Worm (Caenorhabditis elegans) whole organism, late embryonic: ENCODE results near the gene Y54E2A.9.

Experiments used
- C08G9.2 ChIP-seq: sonication (generic microtip); optimal IDR thresholded peaks from 2 replicates; lab custom pipeline; 2016; ENCODE audit warnings: mild to moderate bottlenecking, missing genetic modification characterization, moderate library complexity, missing compliant biosample characterization
- elt-2 ChIP-seq: sonication (generic microtip); optimal IDR thresholded peaks from 2 replicates; lab custom pipeline; 2016; ENCODE audit warnings: missing genetic modification reagents, missing genetic modification characterization, missing compliant biosample characterization
- elt-4 ChIP-seq: sonication (generic microtip); optimal IDR thresholded peaks from 2 replicates; lab custom pipeline; 2016; ENCODE audit warnings: missing genetic modification characterization, missing compliant biosample characterization
- madf-2 ChIP-seq: sonication (generic microtip); optimal IDR thresholded peaks from 2 replicates; lab custom pipeline; 2017; ENCODE audit warnings: missing genetic modification characterization, missing compliant biosample characterization
- nhr-11 ChIP-seq: fragments of 150-350 bp; optimal IDR thresholded peaks from 2 replicates; lab custom pipeline; 2014; ENCODE audit warnings: missing biosample characterization, missing genetic modification characterization
- rnt-1 ChIP-seq: sonication (generic microtip); optimal IDR thresholded peaks from 2 replicates; lab custom pipeline; 2016; ENCODE audit warnings: missing genetic modification characterization, missing compliant biosample characterization
- sdc-2 ChIP-seq: sonication (generic microtip); optimal IDR thresholded peaks from 2 replicates; lab custom pipeline; 2016; ENCODE audit warnings: missing genotype, missing genetic modification characterization, missing compliant biosample characterization
- unc-55 ChIP-seq: sonication (generic microtip); optimal IDR thresholded peaks from 2 replicates; lab custom pipeline; 2017; ENCODE audit warnings: missing biosample characterization, missing genetic modification reagents, missing genetic modification characterization
- ztf-16 ChIP-seq: sonication (generic microtip); optimal IDR thresholded peaks from 2 replicates; lab custom pipeline; 2017; ENCODE audit warnings: missing genetic modification characterization, missing compliant biosample characterization

DNA sequence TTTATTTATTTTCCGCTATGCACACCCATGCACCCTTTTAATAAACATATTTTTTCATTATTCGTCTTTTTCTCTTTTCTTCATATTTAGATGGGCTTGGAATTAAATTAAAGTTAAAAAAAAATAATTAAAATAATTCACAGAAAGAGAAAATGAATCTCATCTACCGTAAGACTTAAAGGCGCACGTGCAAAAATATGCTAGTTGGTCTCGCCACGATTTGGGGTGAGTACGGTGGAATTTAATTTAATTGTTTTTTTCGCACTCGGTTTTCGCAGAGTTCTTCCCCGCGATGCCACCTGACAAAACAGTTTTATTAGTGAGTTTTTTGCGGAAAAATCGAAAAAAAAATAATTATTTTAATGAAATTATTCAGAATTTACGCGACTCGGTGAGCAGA is 7.7 kb downstream of the Y54E2A.9 start, which contains the start of gene Y54E2A.8:
- no peak for TF ChIP-seq nhr-11 (tag; lab: Kevin White, UChicago)
- no peak for TF ChIP-seq ztf-16
- TF ChIP-seq madf-2 = no peak
- no peak for TF ChIP-seq unc-55 (GFP tag; lab: Kevin White, UChicago)
- no peak for TF ChIP-seq elt-2 (tag; lab: Kevin White, UChicago)
- TF ChIP-seq elt-4 (tag; lab: Kevin White, UChicago) = no peak
- TF ChIP-seq sdc-2 (tag; lab: Kevin White, UChicago) = no peak
- TF ChIP-seq rnt-1 (tag; lab: Kevin White, UChicago) = no peak
- TF ChIP-seq C08G9.2 (tag; lab: Kevin White, UChicago) = no peak
